Fruit fly (Drosophila melanogaster): Measurements from ENCODE around the gene st.

dm6 chr3L:16489283-16489682, 8.2 kb upstream of the st start:
- TF ChIP-seq CG33017 (tag; optimal IDR thresholded peaks at IDR 0.05) (no peak), cnc (optimal IDR thresholded peaks at IDR 0.05) (no peak), Mnt (GFP tag; optimal IDR thresholded peaks at IDR 0.05) (no peak), toe (GFP tag; optimal IDR thresholded peaks at IDR 0.05) (no peak), kay (GFP tag; ENCODE audit: borderline replicate concordance) (no peak), CG14711 (tag; optimal IDR thresholded peaks at IDR 0.05) (no peak), CG7045 (GFP tag; optimal IDR thresholded peaks at IDR 0.05) (no peak)

Data from whole organism, adult.